Worm (Caenorhabditis elegans) whole organism, L4/young adult: ENCODE results near the gene gcsh-1.

ENCODE experiments used
- W03F9.2 ChIP-seq: fragments of 150-350 bp; optimal IDR thresholded peaks from 2 replicates; lab custom pipeline; 2014; ENCODE audit warnings: missing biosample characterization, missing genetic modification characterization
- dao-5 ChIP-seq: sonication (generic microtip); optimal IDR thresholded peaks from 2 replicates; lab custom pipeline; 2016; ENCODE audit warnings: missing genotype, missing genetic modification characterization, moderate library complexity, missing compliant biosample characterization
- him-1 ChIP-seq: sonication (generic microtip); optimal IDR thresholded peaks from 2 replicates; lab custom pipeline; 2016; ENCODE audit warnings: missing genotype, missing genetic modification reagents, missing genetic modification characterization, missing compliant biosample characterization

DNA sequence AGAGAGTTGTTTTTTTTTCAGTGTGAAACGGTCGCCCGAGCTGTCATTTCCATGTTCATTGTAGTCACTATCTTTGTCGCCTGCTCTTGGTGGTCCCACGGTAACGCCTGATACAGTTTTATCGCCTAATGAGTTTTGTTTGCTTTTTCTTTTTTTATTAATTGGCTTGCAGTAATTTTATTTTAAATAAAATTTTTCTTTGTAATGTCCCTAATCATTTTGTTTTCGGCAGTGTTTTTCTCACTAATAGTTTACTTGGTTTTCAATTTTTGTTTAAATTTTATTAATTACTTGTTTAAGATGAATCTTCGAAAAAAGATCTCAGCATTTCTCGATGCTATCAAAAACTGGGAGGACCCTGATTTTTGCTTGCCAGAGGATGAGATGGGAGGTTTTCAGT, 49.3 kb downstream of the gcsh-1 start, which contains the start of gene M163.22:
- TF ChIP-seq him-1 = no peak
- TF ChIP-seq dao-5 = no peak
- TF ChIP-seq W03F9.2 (tag; lab: Kevin White, UChicago) = no peak
